Worm (Caenorhabditis elegans) whole organism, late embryonic: ENCODE results near the gene AH6.17.

Experiments used
- C08G9.2 ChIP-seq: sonication (generic microtip); optimal IDR thresholded peaks from 2 replicates; lab custom pipeline; 2016; ENCODE audit warnings: mild to moderate bottlenecking, missing genetic modification characterization, moderate library complexity, missing compliant biosample characterization
- K02D7.2 ChIP-seq: sonication (generic microtip); optimal IDR thresholded peaks from 2 replicates; lab custom pipeline; 2017; ENCODE audit warnings: mild to moderate bottlenecking, missing genetic modification characterization, missing compliant biosample characterization
- ama-1 ChIP-seq: fragments of 150-350 bp; optimal IDR thresholded peaks from 2 replicates; lab custom pipeline; 2014
- che-1 ChIP-seq: sonication (generic microtip); optimal IDR thresholded peaks from 2 replicates; lab custom pipeline; 2016; ENCODE audit warnings: mild to moderate bottlenecking, missing genetic modification characterization, missing compliant biosample characterization
- fax-1 ChIP-seq: sonication (generic microtip); optimal IDR thresholded peaks from 2 replicates; lab custom pipeline; 2016; ENCODE audit warnings: missing genotype, missing genetic modification characterization, missing compliant biosample characterization
- lin-11 ChIP-seq: fragments of 200-800 bp; sonication (Bioruptor generic); optimal IDR thresholded peaks from 2 replicates; lab custom pipeline; 2018; ENCODE audit warnings: mild to moderate bottlenecking, missing genetic modification characterization, missing compliant biosample characterization
- nfya-1 ChIP-seq: sonication (generic microtip); optimal IDR thresholded peaks from 2 replicates; lab custom pipeline; 2017; ENCODE audit warnings: missing genetic modification characterization, mild to moderate bottlenecking, missing compliant biosample characterization, antibody characterized with exemption, moderate library complexity
- pax-1 ChIP-seq: fragments of 150-350 bp; optimal IDR thresholded peaks from 2 replicates; lab custom pipeline; 2014; ENCODE audit warnings: missing biosample characterization, missing genetic modification characterization
- pha-2 ChIP-seq: sonication (generic microtip); optimal IDR thresholded peaks from 2 replicates; lab custom pipeline; 2017; ENCODE audit warnings: mild to moderate bottlenecking, missing genetic modification characterization, missing compliant biosample characterization
- pha-4 ChIP-seq: fragments of 150-350 bp; optimal IDR thresholded peaks from 2 replicates; lab custom pipeline; 2018; ENCODE audit warnings: missing biosample characterization, missing genetic modification reagents, missing genetic modification characterization
- unc-55 ChIP-seq: sonication (generic microtip); optimal IDR thresholded peaks from 2 replicates; lab custom pipeline; 2017; ENCODE audit warnings: missing biosample characterization, missing genetic modification reagents, missing genetic modification characterization

DNA sequence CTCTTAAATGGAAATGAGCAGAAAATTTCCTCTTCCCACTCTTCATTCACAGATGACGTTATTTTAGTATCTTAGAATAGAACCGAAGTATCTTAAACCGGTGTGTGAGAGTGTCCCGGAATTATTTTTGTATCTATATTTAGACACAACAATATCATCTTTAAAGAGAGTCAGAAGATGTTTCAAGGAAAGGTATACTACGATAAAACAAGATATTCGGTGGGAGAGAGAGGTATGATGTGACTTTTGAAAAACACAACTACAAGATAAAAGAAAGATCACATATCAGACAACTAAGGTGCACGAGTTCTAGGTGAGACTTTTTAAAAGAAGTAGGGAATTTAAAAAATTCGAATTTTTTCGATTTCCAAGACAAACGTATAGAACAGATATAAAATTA is 32.4 kb upstream of the AH6.17 start:
- TF ChIP-seq K02D7.2 (no peak), nfya-1 (tag; lab: Kevin White, UChicago) (no peak), pax-1 (tag; lab: Kevin White, UChicago) (no peak), unc-55 (GFP tag; lab: Kevin White, UChicago) (no peak), fax-1 (no peak), pha-4 (tag; lab: Kevin White, UChicago) (no peak), pha-2 (tag; lab: Kevin White, UChicago) (no peak), C08G9.2 (no peak), che-1 (tag; lab: Kevin White, UChicago) (no peak), lin-11 (tag; lab: Kevin White, UChicago) (no peak), ama-1 (no peak)
